Worm (Caenorhabditis elegans) whole organism, midembryonic: ENCODE measurements around the gene T23F11.6.

Source experiments
- T22C8.4 ChIP-seq: fragments of 200-800 bp; sonication (Bioruptor generic); IDR thresholded peaks from 2 replicates; pipeline ENCODE4 v1.3.6; 2022; ENCODE audit warnings: missing genetic modification characterization, missing compliant biosample characterization
- cog-1 ChIP-seq: sonication (generic microtip); optimal IDR thresholded peaks from 2 replicates; lab custom pipeline; 2016; ENCODE audit warnings: missing genetic modification characterization, missing compliant biosample characterization
- flt-1 ChIP-seq: fragments of 200-800 bp; sonication (Bioruptor generic); IDR thresholded peaks from 2 replicates; pipeline ENCODE4 v1.3.6; 2022; ENCODE audit warnings: missing genetic modification characterization, missing compliant biosample characterization
- klf-2 ChIP-seq: fragments of 200-800 bp; sonication (Bioruptor generic); conservative IDR thresholded peaks from 2 replicates; pipeline ENCODE4 v1.3.6; 2022; ENCODE audit warnings: missing genetic modification reagents, missing genetic modification characterization, missing compliant biosample characterization
- med-1 ChIP-seq: sonication (generic microtip); optimal IDR thresholded peaks from 2 replicates; lab custom pipeline; 2017; ENCODE audit warnings: missing genetic modification characterization, mild to moderate bottlenecking, missing compliant biosample characterization, antibody characterized with exemption, missing genetic modification reagents; ENCODE audit not compliant: insufficient read depth
- ref-1 ChIP-seq: fragments of 200-800 bp; sonication (Bioruptor generic); conservative IDR thresholded peaks from 2 replicates; pipeline ENCODE4 v1.3.6; 2022; ENCODE audit warnings: missing genetic modification reagents, missing genetic modification characterization, missing compliant biosample characterization
- tab-1 ChIP-seq: fragments of 200-800 bp; sonication (Bioruptor generic); IDR thresholded peaks from 2 replicates; pipeline ENCODE4 v1.3.6; 2022; ENCODE audit warnings: missing genetic modification characterization, missing compliant biosample characterization
- ztf-23 ChIP-seq: fragments of 200-800 bp; sonication (Bioruptor generic); IDR thresholded peaks from 2 replicates; pipeline ENCODE4 v1.3.6; 2022; ENCODE audit warnings: missing genetic modification reagents, missing genetic modification characterization, missing compliant biosample characterization
- ztf-29 ChIP-seq: fragments of 200-800 bp; sonication (Bioruptor generic); IDR thresholded peaks from 2 replicates; pipeline ENCODE4 v1.3.6; 2022; ENCODE audit warnings: missing genetic modification reagents, missing genetic modification characterization, missing compliant biosample characterization

Gene T23F11.6

ce11 chrIII:4626148-4626922 is 21.4 kb downstream of the T23F11.6 start:
- TF ChIP-seq ztf-29 (GFP tag; lab: Robert Waterston, UW) (no peak), cog-1 (no peak), ref-1 (no peak), klf-2 (GFP tag; lab: Robert Waterston, UW) (no peak), ztf-23 (no peak), tab-1 (GFP tag; lab: Robert Waterston, UW) (no peak), T22C8.4 (GFP tag; lab: Robert Waterston, UW) (no peak), med-1 (GFP tag; lab: Kevin White, UChicago) (no peak), flt-1 (no peak)

- TF ChIP-seq cog-1 (no peak), ztf-29 (GFP tag; lab: Robert Waterston, UW) (no peak), T22C8.4 (GFP tag; lab: Robert Waterston, UW) (no peak), tab-1 (GFP tag; lab: Robert Waterston, UW) (no peak), klf-2 (GFP tag; lab: Robert Waterston, UW) (no peak), ref-1 (no peak), flt-1 (no peak), med-1 (GFP tag; lab: Kevin White, UChicago) (no peak), ztf-23 (no peak)
Observed at ce11 chrIII:4622375-4623130, 25.2 kb downstream of the T23F11.6 start, which contains the start of gene lron-5. Gene lron-5 (plus strand): TSS chrIII:4623029.

DNA sequence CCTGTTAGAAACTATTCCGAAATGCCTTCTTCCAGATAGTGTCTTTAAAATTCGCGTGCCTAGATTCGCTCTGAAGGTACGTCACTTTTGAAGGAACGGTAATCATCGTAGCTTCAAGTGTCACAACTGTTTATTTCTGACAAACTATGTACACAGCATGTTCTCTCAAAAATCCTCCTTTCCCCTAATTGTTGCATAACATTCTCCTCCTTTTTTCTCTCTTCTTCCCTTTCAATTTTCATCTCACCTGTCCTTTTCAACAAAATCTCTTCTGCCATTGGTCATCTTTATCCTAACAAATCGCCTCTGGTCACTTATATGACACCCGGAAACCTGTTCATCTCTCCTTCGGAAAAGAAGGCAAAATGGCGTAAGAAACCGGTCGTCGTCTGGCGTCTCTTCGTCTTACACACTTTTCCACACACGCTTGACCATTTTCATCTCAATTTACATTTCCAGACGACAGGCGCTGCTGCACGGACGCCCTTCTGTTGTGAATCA is 31.6 kb downstream of the T23F11.6 start, which contains the start of gene lips-3:
TSS of gene lips-3 (plus strand) at position 458 of the 501 bp plus-strand sequence.
- TF ChIP-seq ztf-29 (GFP tag; lab: Robert Waterston, UW) = no peak
- no peak for TF ChIP-seq T22C8.4 (GFP tag; lab: Robert Waterston, UW)
- no peak for TF ChIP-seq ztf-23
- no peak for TF ChIP-seq flt-1
- TF ChIP-seq cog-1 = no peak
- no peak for TF ChIP-seq ref-1
- TF ChIP-seq klf-2 (GFP tag; lab: Robert Waterston, UW) = no peak
- no peak for TF ChIP-seq med-1 (GFP tag; lab: Kevin White, UChicago)
- TF ChIP-seq tab-1 (GFP tag; lab: Robert Waterston, UW) = no peak

DNA sequence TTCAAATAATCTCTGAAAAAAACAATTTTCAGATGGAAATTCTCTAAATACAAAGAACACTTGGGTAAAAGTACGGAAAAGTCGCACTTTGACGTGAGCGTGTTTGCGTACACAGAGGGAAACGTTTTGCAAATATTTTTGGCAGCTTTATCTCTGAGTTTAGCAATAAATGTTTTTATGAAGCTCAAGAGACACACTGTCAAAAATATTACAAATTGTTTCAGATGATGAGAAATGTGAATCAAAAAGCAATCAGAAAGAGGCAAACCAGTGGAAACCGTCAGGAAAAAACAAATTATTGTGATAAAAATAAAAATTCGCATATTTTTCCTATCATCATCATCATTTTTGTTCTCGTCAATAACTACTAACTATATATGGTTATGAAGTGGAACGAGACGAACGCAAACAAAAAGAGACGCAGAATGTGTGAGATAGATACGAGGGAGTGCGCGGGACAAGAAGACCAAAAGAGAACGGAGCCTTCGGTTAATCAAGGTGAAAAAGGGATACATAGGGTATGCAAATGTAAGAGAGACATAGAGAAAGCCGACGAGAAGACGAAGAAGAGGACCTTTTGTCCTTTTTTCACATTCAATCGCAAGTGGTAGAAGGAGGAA is 35.3 kb downstream of the T23F11.6 start, which contains the start of gene sel-2:
TSS of gene sel-2 (minus strand) at position 51 of the 620 bp plus-strand sequence.
- TF ChIP-seq med-1 (GFP tag; lab: Kevin White, UChicago) (no peak), tab-1 (GFP tag; lab: Robert Waterston, UW) (no peak), klf-2 (GFP tag; lab: Robert Waterston, UW) (no peak), ref-1 (no peak), flt-1 (no peak), cog-1 (no peak), ztf-23 (no peak), ztf-29 (GFP tag; lab: Robert Waterston, UW) (no peak), T22C8.4 (GFP tag; lab: Robert Waterston, UW) (no peak)

DNA sequence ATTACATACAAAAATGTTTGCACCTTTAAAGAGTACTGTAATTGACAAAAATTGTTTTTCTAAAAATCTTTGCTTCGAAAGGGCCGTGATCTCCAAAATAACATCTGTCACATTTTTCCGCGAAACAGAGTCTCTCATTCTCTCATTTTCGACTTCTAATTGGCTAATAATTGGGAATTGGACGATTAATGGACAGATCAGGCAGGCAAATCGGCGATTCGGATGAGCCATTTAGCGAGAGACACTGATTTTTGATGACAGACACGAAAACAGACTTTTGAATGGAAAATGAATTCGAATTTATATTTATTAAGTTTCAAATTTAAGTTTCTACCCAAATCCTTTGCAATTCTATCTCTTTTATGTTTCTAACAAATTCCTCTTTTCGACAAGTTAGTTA is 43.9 kb downstream of the T23F11.6 start:
- TF ChIP-seq tab-1 (GFP tag; lab: Robert Waterston, UW) = no peak
- no peak for TF ChIP-seq klf-2 (GFP tag; lab: Robert Waterston, UW)
- TF ChIP-seq cog-1 = no peak
- no peak for TF ChIP-seq ztf-23
- no peak for TF ChIP-seq ref-1
- no peak for TF ChIP-seq T22C8.4 (GFP tag; lab: Robert Waterston, UW)
- TF ChIP-seq ztf-29 (GFP tag; lab: Robert Waterston, UW) = no peak
- no peak for TF ChIP-seq med-1 (GFP tag; lab: Kevin White, UChicago)
- no peak for TF ChIP-seq flt-1

ce11 chrIII:4601286-4601685 is 46.4 kb downstream of the T23F11.6 start:
- no peak for TF ChIP-seq ztf-29 (GFP tag; lab: Robert Waterston, UW)
- TF ChIP-seq cog-1 = no peak
- no peak for TF ChIP-seq klf-2 (GFP tag; lab: Robert Waterston, UW)
- no peak for TF ChIP-seq flt-1
- no peak for TF ChIP-seq T22C8.4 (GFP tag; lab: Robert Waterston, UW)
- TF ChIP-seq med-1 (GFP tag; lab: Kevin White, UChicago) = no peak
- no peak for TF ChIP-seq ztf-23
- TF ChIP-seq ref-1 = no peak
- TF ChIP-seq tab-1 (GFP tag; lab: Robert Waterston, UW) = no peak

DNA sequence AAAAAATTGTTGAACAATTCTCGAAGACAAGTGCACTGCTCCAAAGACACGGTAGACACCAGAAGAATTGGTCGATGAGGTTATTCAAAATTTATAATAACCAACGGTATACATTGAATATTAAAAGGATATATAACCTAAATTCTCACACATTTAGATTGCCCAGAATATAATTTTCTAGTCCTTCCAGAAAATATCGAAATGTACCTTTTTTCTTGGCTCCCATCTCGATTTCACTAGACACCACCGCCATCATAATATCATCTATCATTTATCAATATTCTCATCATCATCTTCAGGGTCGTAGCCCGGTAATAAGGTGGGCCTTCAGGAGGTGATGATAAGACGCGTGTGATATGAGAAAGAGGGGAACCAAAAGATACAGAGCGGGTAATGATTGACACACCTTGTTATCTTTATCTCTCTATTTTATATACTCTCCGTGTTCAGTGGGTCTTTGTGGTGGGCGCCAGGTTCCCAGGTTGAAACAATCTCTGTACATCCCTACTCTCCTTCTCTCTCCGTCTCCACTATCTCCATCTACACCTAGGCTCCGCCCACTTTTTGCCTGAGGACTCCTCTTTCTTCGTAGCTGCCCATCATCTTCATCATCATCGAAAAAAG is 47.5 kb downstream of the T23F11.6 start, which contains the start of gene mab-21:
TSS of gene mab-21 (plus strand) at position 615 of the 624 bp plus-strand sequence.
- no peak for TF ChIP-seq med-1 (GFP tag; lab: Kevin White, UChicago)
- TF ChIP-seq ztf-23 = no peak
- no peak for TF ChIP-seq cog-1
- no peak for TF ChIP-seq ref-1
- no peak for TF ChIP-seq flt-1
- TF ChIP-seq klf-2 (GFP tag; lab: Robert Waterston, UW) = no peak
- TF ChIP-seq ztf-29 (GFP tag; lab: Robert Waterston, UW) = no peak
- TF ChIP-seq tab-1 (GFP tag; lab: Robert Waterston, UW) = no peak
- no peak for TF ChIP-seq T22C8.4 (GFP tag; lab: Robert Waterston, UW)
